Fruit fly (Drosophila melanogaster) whole organism, prepupa: Measurements from ENCODE around the gene CG15525.

Experiments used
- Blimp-1 ChIP-seq: fragments of 200-800 bp; sonication (Bioruptor generic); optimal IDR thresholded peaks from 3 replicates; lab custom pipeline; 2017; ENCODE audit warnings: missing biosample characterization, missing genetic modification characterization, mild to moderate bottlenecking, moderate library complexity, missing genetic modification reagents
- CG10631 ChIP-seq: fragments of 200-800 bp; sonication (Bioruptor generic); optimal IDR thresholded peaks from 2 replicates; lab custom pipeline; 2016; ENCODE audit warnings: missing biosample characterization, missing genetic modification characterization
- CG10669 ChIP-seq: fragments of 200-800 bp; sonication (Bioruptor generic); optimal IDR thresholded peaks from 3 replicates; lab custom pipeline; 2018; ENCODE audit warnings: missing biosample characterization, mild to moderate bottlenecking, missing genetic modification characterization, moderate library complexity
- CG11294 ChIP-seq: fragments of 200-800 bp; sonication (Bioruptor generic); IDR thresholded peaks from 2 replicates; pipeline ENCODE4 v1.3.6; 2022; ENCODE audit warnings: missing biosample characterization, missing genetic modification characterization
- CG11762 ChIP-seq: fragments of 200-800 bp; sonication (Bioruptor generic); optimal IDR thresholded peaks from 3 replicates; lab custom pipeline; 2016; ENCODE audit warnings: missing biosample characterization, missing genetic modification characterization; ENCODE audit not compliant: insufficient read depth
- CG11902 ChIP-seq: fragments of 200-800 bp; sonication (Bioruptor generic); optimal IDR thresholded peaks from 3 replicates; lab custom pipeline; 2016; ENCODE audit warnings: missing biosample characterization, missing genetic modification characterization
- CG15336 ChIP-seq: fragments of 200-800 bp; sonication (Bioruptor generic); IDR thresholded peaks from 2 replicates; pipeline ENCODE4 v1.3.6; 2022; ENCODE audit warnings: missing biosample characterization, missing genetic modification characterization
- CG1621 ChIP-seq: fragments of 200-800 bp; sonication (Bioruptor generic); optimal IDR thresholded peaks from 3 replicates; lab custom pipeline; 2018; ENCODE audit warnings: missing biosample characterization, mild to moderate bottlenecking, missing genetic modification characterization
- CG16779 ChIP-seq: fragments of 200-800 bp; sonication (Bioruptor generic); optimal IDR thresholded peaks from 3 replicates; lab custom pipeline; 2017; ENCODE audit warnings: missing biosample characterization, mild to moderate bottlenecking, missing genetic modification characterization
- CG32006 ChIP-seq: fragments of 200-800 bp; sonication (Bioruptor generic); optimal IDR thresholded peaks from 3 replicates; lab custom pipeline; 2017; ENCODE audit warnings: missing biosample characterization, mild to moderate bottlenecking, missing genetic modification characterization
- CG34406 ChIP-seq: fragments of 200-800 bp; sonication (Bioruptor generic); optimal IDR thresholded peaks from 3 replicates; lab custom pipeline; 2016; ENCODE audit warnings: missing biosample characterization, missing genetic modification characterization
- CG4318 ChIP-seq: fragments of 200-800 bp; sonication (Bioruptor generic); optimal IDR thresholded peaks from 3 replicates; lab custom pipeline; 2017; ENCODE audit warnings: missing biosample characterization, mild to moderate bottlenecking, missing genetic modification characterization
- CG6808 ChIP-seq: fragments of 200-800 bp; sonication (Bioruptor generic); optimal IDR thresholded peaks from 3 replicates; lab custom pipeline; 2017; ENCODE audit warnings: missing biosample characterization, missing genetic modification characterization, mild to moderate bottlenecking, moderate library complexity, missing genetic modification reagents
- CG6854 ChIP-seq: fragments of 200-800 bp; sonication (Bioruptor generic); optimal IDR thresholded peaks from 2 replicates; lab custom pipeline; 2017; ENCODE audit warnings: missing biosample characterization, mild to moderate bottlenecking, missing genetic modification characterization
- CG7368 ChIP-seq: fragments of 200-800 bp; sonication (Bioruptor generic); optimal IDR thresholded peaks from 3 replicates; lab custom pipeline; 2016; ENCODE audit warnings: missing biosample characterization, missing genetic modification characterization
- CG8119 ChIP-seq: fragments of 200-800 bp; sonication (Bioruptor generic); IDR thresholded peaks from 3 replicates; pipeline ENCODE4 v1.3.6; 2022; ENCODE audit warnings: missing biosample characterization, missing genetic modification characterization
- CG8319 ChIP-seq: fragments of 200-800 bp; sonication (Bioruptor generic); optimal IDR thresholded peaks from 3 replicates; lab custom pipeline; 2016; ENCODE audit warnings: missing biosample characterization, missing genetic modification characterization
- Eip75B ChIP-seq: fragments of 200-800 bp; sonication (Bioruptor generic); optimal IDR thresholded peaks from 3 replicates; lab custom pipeline; 2016; ENCODE audit warnings: missing biosample characterization, missing genetic modification characterization
- Eip78C ChIP-seq: fragments of 200-800 bp; sonication (Bioruptor generic); peaks from one replicate; lab custom pipeline; 2016; ENCODE audit warnings: missing biosample characterization, missing genetic modification characterization
- Eip93F ChIP-seq: fragments of 200-800 bp; sonication (Bioruptor generic); optimal IDR thresholded peaks from 2 replicates; lab custom pipeline; 2016; ENCODE audit warnings: missing biosample characterization, mild to moderate bottlenecking, missing genetic modification characterization
- Ets21C ChIP-seq: fragments of 200-800 bp; sonication (Bioruptor generic); optimal IDR thresholded peaks from 3 replicates; lab custom pipeline; 2016; ENCODE audit warnings: missing biosample characterization, missing genetic modification characterization
- Hr38 ChIP-seq: sonication (Bioruptor generic); optimal IDR thresholded peaks from 2 replicates; lab custom pipeline; 2016; ENCODE audit warnings: missing biosample characterization, missing genetic modification characterization
- Hr39 ChIP-seq: fragments of 200-800 bp; sonication (Bioruptor generic); optimal IDR thresholded peaks from 2 replicates; lab custom pipeline; 2016; ENCODE audit warnings: missing biosample characterization, missing genetic modification characterization
- Lpt ChIP-seq: fragments of 200-800 bp; sonication (Bioruptor generic); optimal IDR thresholded peaks from 3 replicates; lab custom pipeline; 2016; ENCODE audit warnings: missing biosample characterization, missing genetic modification characterization
- OdsH ChIP-seq: fragments of 200-800 bp; sonication (Bioruptor generic); optimal IDR thresholded peaks from 3 replicates; lab custom pipeline; 2016; ENCODE audit warnings: missing biosample characterization, missing genetic modification characterization
- Smox ChIP-seq: fragments of 200-800 bp; sonication (Bioruptor generic); optimal IDR thresholded peaks from 3 replicates; lab custom pipeline; 2016; ENCODE audit warnings: missing biosample characterization, missing genetic modification characterization
- Sox102F ChIP-seq: fragments of 200-800 bp; sonication (Bioruptor generic); optimal IDR thresholded peaks from 2 replicates; lab custom pipeline; 2016; ENCODE audit warnings: missing biosample characterization, mild to moderate bottlenecking, missing genetic modification characterization
- Sox14 ChIP-seq: fragments of 200-800 bp; sonication (Bioruptor generic); optimal IDR thresholded peaks from 3 replicates; lab custom pipeline; 2016; ENCODE audit warnings: missing biosample characterization, missing genetic modification characterization
- Sox15 ChIP-seq: fragments of 200-800 bp; sonication (Bioruptor generic); optimal IDR thresholded peaks from 3 replicates; lab custom pipeline; 2016; ENCODE audit warnings: missing biosample characterization, missing genetic modification characterization
- achi ChIP-seq: fragments of 200-800 bp; sonication (Bioruptor generic); optimal IDR thresholded peaks from 3 replicates; lab custom pipeline; 2016; ENCODE audit warnings: missing biosample characterization, missing genetic modification characterization
- acj6 ChIP-seq: fragments of 200-800 bp; sonication (Bioruptor generic); optimal IDR thresholded peaks from 3 replicates; lab custom pipeline; 2016; ENCODE audit warnings: missing biosample characterization, missing genetic modification characterization
- cyc ChIP-seq: fragments of 200-800 bp; sonication (Bioruptor generic); optimal IDR thresholded peaks from 3 replicates; lab custom pipeline; 2016; ENCODE audit warnings: missing biosample characterization, missing genetic modification characterization
- dac ChIP-seq: fragments of 200-800 bp; sonication (Bioruptor generic); optimal IDR thresholded peaks from 2 replicates; lab custom pipeline; 2017; ENCODE audit warnings: missing biosample characterization, mild to moderate bottlenecking, missing genetic modification characterization
- eg ChIP-seq: fragments of 200-800 bp; sonication (Bioruptor generic); IDR thresholded peaks from 3 replicates; pipeline ENCODE4 v1.3.6; 2022; ENCODE audit warnings: missing biosample characterization, missing genetic modification characterization
- esn ChIP-seq: fragments of 200-800 bp; sonication (Bioruptor generic); optimal IDR thresholded peaks from 2 replicates; lab custom pipeline; 2016; ENCODE audit warnings: missing biosample characterization, mild to moderate bottlenecking, missing genetic modification characterization, moderate library complexity
- fd85E ChIP-seq: fragments of 200-800 bp; sonication (Bioruptor generic); optimal IDR thresholded peaks from 3 replicates; lab custom pipeline; 2016; ENCODE audit warnings: missing biosample characterization, missing genetic modification characterization
- fkh ChIP-seq: fragments of 200-800 bp; sonication (Bioruptor generic); optimal IDR thresholded peaks from 3 replicates; lab custom pipeline; 2017; ENCODE audit warnings: missing biosample characterization, mild to moderate bottlenecking, missing genetic modification characterization, moderate library complexity
- lz ChIP-seq: fragments of 200-800 bp; sonication (Bioruptor generic); optimal IDR thresholded peaks from 3 replicates; lab custom pipeline; 2016; ENCODE audit warnings: missing biosample characterization, missing genetic modification characterization
- net ChIP-seq: fragments of 200-800 bp; sonication (Bioruptor generic); optimal IDR thresholded peaks from 3 replicates; lab custom pipeline; 2016; ENCODE audit warnings: missing biosample characterization, missing genetic modification characterization
- pdm3 ChIP-seq: fragments of 200-800 bp; sonication (Bioruptor generic); optimal IDR thresholded peaks from 3 replicates; lab custom pipeline; 2016; ENCODE audit warnings: missing biosample characterization, missing genetic modification characterization
- salr ChIP-seq, 2 experiments: fragments of 200-800 bp; sonication (Bioruptor generic); optimal IDR thresholded peaks; 3 replicates each; lab custom pipeline; 2016 to 2018; ENCODE audit warnings: missing biosample characterization in 2 of 2, missing genetic modification characterization in 2 of 2, mild to moderate bottlenecking in 1 of 2
- spab ChIP-seq: fragments of 200-800 bp; sonication (Bioruptor generic); optimal IDR thresholded peaks from 2 replicates; lab custom pipeline; 2017; ENCODE audit warnings: missing biosample characterization, mild to moderate bottlenecking, missing genetic modification characterization, missing genetic modification reagents
- svp ChIP-seq: fragments of 200-800 bp; sonication (Bioruptor generic); peaks from one replicate; lab custom pipeline; 2016; ENCODE audit warnings: missing biosample characterization, missing genetic modification characterization
- topi ChIP-seq: fragments of 200-800 bp; sonication (Bioruptor generic); optimal IDR thresholded peaks from 3 replicates; lab custom pipeline; 2016; ENCODE audit warnings: missing biosample characterization, missing genetic modification characterization
- vri ChIP-seq: fragments of 200-800 bp; sonication (Bioruptor generic); optimal IDR thresholded peaks from 3 replicates; lab custom pipeline; 2016; ENCODE audit warnings: missing biosample characterization, mild to moderate bottlenecking, missing genetic modification characterization

CG15525 gene

DNA sequence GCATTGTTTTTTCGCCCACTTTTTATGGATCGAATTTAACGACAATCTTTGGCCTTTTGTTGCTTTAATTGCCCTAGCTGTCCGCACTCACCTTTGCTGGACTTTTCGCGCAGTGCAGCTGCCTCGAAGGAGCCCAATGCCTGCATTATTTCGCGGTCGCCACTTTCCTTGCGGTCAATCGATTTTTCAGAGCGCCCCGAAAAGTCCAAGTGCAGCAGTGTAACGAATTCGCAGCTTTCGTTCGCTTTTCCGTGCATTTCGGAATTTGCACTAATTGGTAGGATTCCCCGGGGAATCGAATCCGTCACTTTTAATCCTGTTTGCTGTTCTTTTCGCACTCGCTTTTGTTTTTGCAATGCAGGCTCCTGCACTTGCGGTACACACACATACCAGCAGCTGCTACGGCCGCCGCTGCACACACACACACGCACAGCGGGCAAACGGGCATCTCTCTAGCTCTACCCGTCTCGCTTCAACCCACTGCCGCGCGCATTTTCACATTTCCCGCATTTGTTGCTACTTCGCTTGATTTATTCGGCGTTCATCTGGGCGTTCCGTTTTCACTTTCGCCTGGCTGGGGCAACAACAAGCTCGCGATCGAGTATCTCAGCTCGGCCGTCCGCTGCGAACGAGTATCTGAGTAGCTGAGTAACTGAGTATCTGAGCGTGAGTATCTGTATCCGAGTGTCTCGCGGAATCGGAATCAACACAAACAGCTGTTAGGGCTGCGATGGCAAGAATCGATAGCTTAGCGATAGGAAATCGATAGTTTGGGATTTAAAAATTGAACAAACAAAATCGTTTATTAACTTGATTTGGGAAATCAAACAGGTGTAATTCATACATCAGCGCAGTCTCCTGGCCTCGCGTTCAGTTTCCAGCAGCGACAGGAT is 24.3 kb upstream of the CG15525 start, which contains the start of gene Mgat2:
Mgat2 (minus strand) TSS at position 663 of the 893 bp plus-strand sequence.
- no peak for TF ChIP-seq OdsH
- TF ChIP-seq Blimp-1 (GFP tag; lab: Kevin White, UChicago) = peak; percentile 99
- TF ChIP-seq CG16779 (tag; lab: Kevin White, UChicago) = peak; percentile 50
- TF ChIP-seq CG6808 (GFP tag; lab: Kevin White, UChicago) = no peak
- peak; percentile 92 for TF ChIP-seq CG6854 (GFP tag; lab: Kevin White, UChicago)
- TF ChIP-seq eg (GFP tag; lab: Robert Waterston, UW) = peak; percentile 62; the same call in 2 of the 3 replicates
- TF ChIP-seq CG34406 (GFP tag; lab: Kevin White, UChicago) = peak; percentile 4
- peak; percentile 80 for TF ChIP-seq Eip78C
- TF ChIP-seq Smox (GFP tag; lab: Kevin White, UChicago) = no peak
- no peak for TF ChIP-seq svp (GFP tag; lab: Kevin White, UChicago)
- TF ChIP-seq topi (GFP tag; lab: Kevin White, UChicago) = peak; percentile 10
- no peak for TF ChIP-seq achi (GFP tag; lab: Kevin White, UChicago)
- TF ChIP-seq fd85E (GFP tag; lab: Kevin White, UChicago) = no peak
- peak; percentile 74 for TF ChIP-seq CG15336
- TF ChIP-seq CG10669 (GFP tag; lab: Kevin White, UChicago) = peak; percentile 35
- no peak for TF ChIP-seq Sox14 (GFP tag; lab: Kevin White, UChicago)
- TF ChIP-seq spab (GFP tag; lab: Kevin White, UChicago) = no peak
- peak; percentile 54 for TF ChIP-seq esn (GFP tag; lab: Kevin White, UChicago)
- no peak for TF ChIP-seq CG32006 (GFP tag; lab: Kevin White, UChicago)
- TF ChIP-seq CG8119 = peak; percentile 63; the same call in 2 of the 3 replicates
- no peak for TF ChIP-seq CG8319 (GFP tag; lab: Kevin White, UChicago)
- TF ChIP-seq Lpt (GFP tag; lab: Kevin White, UChicago) = peak; percentile 68
- TF ChIP-seq CG1621 = peak; percentile 42

DNA sequence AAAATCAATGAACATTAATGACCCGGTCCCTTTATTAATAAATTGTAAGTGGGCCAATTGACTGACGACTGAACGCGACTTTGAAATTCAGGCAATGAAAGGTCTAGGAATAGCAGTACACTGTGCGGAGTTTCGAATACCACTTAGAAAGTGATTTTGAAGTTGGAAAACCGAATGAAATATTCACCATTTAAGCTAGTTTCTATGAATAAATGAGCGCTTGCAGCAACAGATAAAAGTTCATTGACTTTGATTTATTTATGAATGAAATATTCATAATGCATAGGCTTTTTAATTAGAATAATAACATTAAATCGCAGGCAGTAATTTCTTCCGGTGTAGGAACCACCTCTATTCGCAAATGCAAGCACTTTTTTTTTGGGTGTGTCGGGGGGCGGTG is 23.5 kb upstream of the CG15525 start:
- TF ChIP-seq svp (GFP tag; lab: Kevin White, UChicago) = peak; percentile 52
- peak; percentile 18 for TF ChIP-seq esn (GFP tag; lab: Kevin White, UChicago)
- peak; percentile 11 for TF ChIP-seq lz (GFP tag; lab: Kevin White, UChicago)
- TF ChIP-seq acj6 (GFP tag; lab: Kevin White, UChicago) = peak; percentile 9
- TF ChIP-seq CG7368 (GFP tag; lab: Kevin White, UChicago) = no peak
- TF ChIP-seq Sox14 (GFP tag; lab: Kevin White, UChicago) = peak; percentile 7
- peak; percentile 72 for TF ChIP-seq CG15336
- TF ChIP-seq CG11762 (GFP tag; lab: Kevin White, UChicago) = no peak
- TF ChIP-seq Eip75B = no peak
- no peak for TF ChIP-seq OdsH
- TF ChIP-seq salr (GFP tag; optimal IDR thresholded peaks at IDR 0.05; lab: Kevin White, UChicago) = no peak
- no peak for TF ChIP-seq Hr38 (GFP tag; lab: Kevin White, UChicago)
- no peak for TF ChIP-seq CG16779 (tag; lab: Kevin White, UChicago)
- TF ChIP-seq CG1621 = no peak
- no peak for TF ChIP-seq CG8319 (GFP tag; lab: Kevin White, UChicago)
- TF ChIP-seq dac (GFP tag; lab: Kevin White, UChicago) = peak; percentile 13
- no peak for TF ChIP-seq Eip93F (GFP tag; lab: Kevin White, UChicago)
- TF ChIP-seq Sox15 (GFP tag; lab: Kevin White, UChicago) = no peak
- peak; percentile 69 for TF ChIP-seq Eip78C
- peak; percentile 62 for TF ChIP-seq CG32006 (GFP tag; lab: Kevin White, UChicago)
- TF ChIP-seq CG34406 (GFP tag; lab: Kevin White, UChicago) = peak; percentile 17
- TF ChIP-seq Blimp-1 (GFP tag; lab: Kevin White, UChicago) = no peak
- TF ChIP-seq CG10631 (GFP tag; lab: Kevin White, UChicago) = peak; percentile 12
- TF ChIP-seq CG11902 (GFP tag; lab: Kevin White, UChicago) = no peak
- TF ChIP-seq Hr39 (GFP tag; lab: Kevin White, UChicago) = peak; percentile 8
- TF ChIP-seq fkh = no peak
- peak; percentile 12; the same call in 1 of the 2 replicates for TF ChIP-seq CG11294
- peak; percentile 33 for TF ChIP-seq net (GFP tag; lab: Kevin White, UChicago)
- TF ChIP-seq vri = no peak
- TF ChIP-seq CG4318 (GFP tag; lab: Kevin White, UChicago) = no peak
- TF ChIP-seq CG8119 = peak; percentile 52
- no peak for TF ChIP-seq pdm3 (GFP tag; lab: Kevin White, UChicago)
- peak; percentile 9 for TF ChIP-seq CG10669 (GFP tag; lab: Kevin White, UChicago)
- TF ChIP-seq cyc (GFP tag; lab: Kevin White, UChicago) = peak; percentile 5
- peak; percentile 24 for TF ChIP-seq Sox102F (GFP tag; lab: Kevin White, UChicago)
- TF ChIP-seq fd85E (GFP tag; lab: Kevin White, UChicago) = no peak
- TF ChIP-seq CG6808 (GFP tag; lab: Kevin White, UChicago) = no peak
- no peak for TF ChIP-seq spab (GFP tag; lab: Kevin White, UChicago)
- TF ChIP-seq Ets21C (GFP tag; lab: Kevin White, UChicago) = no peak
